Fruit fly (Drosophila melanogaster) whole organism, embryonic: ENCODE data around the gene Pcmt.
A peak's percentile ranks its signal among the peaks of the same experiment; 100 is the strongest.

Experiments used
- Bgb ChIP-seq: fragments of 200-800 bp; sonication (Bioruptor generic); IDR thresholded peaks from 2 replicates; pipeline ENCODE4 v1.3.6; 2022; ENCODE audit warnings: missing biosample characterization, missing genetic modification characterization; ENCODE audit not compliant: partially characterized antibody
- CG10431 ChIP-seq: fragments of 200-800 bp; sonication (Bioruptor generic); optimal IDR thresholded peaks from 3 replicates; lab custom pipeline; 2018; ENCODE audit warnings: missing biosample characterization, mild to moderate bottlenecking, missing genetic modification characterization
- CG10462 ChIP-seq: fragments of 200-800 bp; sonication (Bioruptor generic); optimal IDR thresholded peaks from 2 replicates; lab custom pipeline; 2016; ENCODE audit warnings: missing biosample characterization, missing genetic modification characterization
- CG10543 ChIP-seq: fragments of 200-800 bp; sonication (Bioruptor generic); optimal IDR thresholded peaks from 3 replicates; lab custom pipeline; 2017; ENCODE audit warnings: missing biosample characterization, mild to moderate bottlenecking, missing genetic modification characterization, moderate library complexity
- CG10959 ChIP-seq: fragments of 200-800 bp; sonication (Bioruptor generic); IDR thresholded peaks from 2 replicates; pipeline ENCODE4 v1.3.6; 2022; ENCODE audit warnings: missing biosample characterization, missing genetic modification characterization
- CG12104 ChIP-seq: fragments of 200-800 bp; sonication (Bioruptor generic); optimal IDR thresholded peaks from 3 replicates; lab custom pipeline; 2016; ENCODE audit warnings: missing biosample characterization, missing genetic modification characterization
- CG12155 ChIP-seq: fragments of 200-800 bp; sonication (Bioruptor generic); optimal IDR thresholded peaks from 3 replicates; lab custom pipeline; 2016; ENCODE audit warnings: missing biosample characterization, missing genetic modification characterization
- CG12659 ChIP-seq: fragments of 200-800 bp; sonication (Bioruptor generic); optimal IDR thresholded peaks from 3 replicates; lab custom pipeline; 2017; ENCODE audit warnings: mild to moderate bottlenecking, missing biosample characterization, missing genetic modification reagents, missing genetic modification characterization
- CG13287 ChIP-seq: fragments of 200-800 bp; sonication (Bioruptor generic); IDR thresholded peaks from 2 replicates; pipeline ENCODE4 v1.3.6; 2022; ENCODE audit warnings: missing biosample characterization, missing genetic modification characterization; ENCODE audit not compliant: partially characterized antibody
- CG13894 ChIP-seq: fragments of 200-800 bp; sonication (Bioruptor generic); optimal IDR thresholded peaks from 3 replicates; lab custom pipeline; 2018; ENCODE audit warnings: missing biosample characterization, mild to moderate bottlenecking, missing genetic modification characterization, moderate library complexity
- CG14441 ChIP-seq: fragments of 200-800 bp; sonication (Bioruptor generic); IDR thresholded peaks from 2 replicates; pipeline ENCODE4 v1.3.6; 2022; ENCODE audit warnings: missing biosample characterization, missing genetic modification characterization
- CG15696 ChIP-seq: fragments of 200-800 bp; sonication (Bioruptor generic); optimal IDR thresholded peaks from 2 replicates; lab custom pipeline; 2019; ENCODE audit warnings: missing biosample characterization, mild to moderate bottlenecking, missing genetic modification characterization, moderate library complexity
- CG16863 ChIP-seq: fragments of 200-800 bp; sonication (Bioruptor generic); optimal IDR thresholded peaks from 3 replicates; lab custom pipeline; 2016; ENCODE audit warnings: missing biosample characterization, missing genetic modification characterization
- CG18011 ChIP-seq: fragments of 200-800 bp; sonication (Bioruptor generic); optimal IDR thresholded peaks from 2 replicates; lab custom pipeline; 2017; ENCODE audit warnings: missing biosample characterization, missing genetic modification characterization, mild to moderate bottlenecking, moderate library complexity, missing genotype
- CG2129 ChIP-seq: fragments of 200-800 bp; sonication (Bioruptor generic); IDR thresholded peaks from 2 replicates; pipeline ENCODE4 v1.3.6; 2022; ENCODE audit warnings: missing biosample characterization, missing genetic modification characterization; ENCODE audit not compliant: partially characterized antibody
- CG3065 ChIP-seq: fragments of 200-800 bp; sonication (Bioruptor generic); optimal IDR thresholded peaks from 2 replicates; lab custom pipeline; 2016; ENCODE audit warnings: missing biosample characterization, missing genetic modification characterization
- CG3995 ChIP-seq: fragments of 200-800 bp; sonication (Bioruptor generic); optimal IDR thresholded peaks from 3 replicates; lab custom pipeline; 2016; ENCODE audit warnings: missing biosample characterization, missing genetic modification characterization
- CG4360 ChIP-seq: fragments of 200-800 bp; sonication (Bioruptor generic); IDR thresholded peaks from 2 replicates; pipeline ENCODE4 v1.3.6; 2022; ENCODE audit warnings: missing biosample characterization, missing genetic modification characterization
- CG7745 ChIP-seq: fragments of 200-800 bp; sonication (Bioruptor generic); optimal IDR thresholded peaks from 2 replicates; lab custom pipeline; 2018; ENCODE audit warnings: missing biosample characterization, mild to moderate bottlenecking, missing genetic modification characterization, moderate library complexity
- CG7987 ChIP-seq: fragments of 200-800 bp; sonication (Bioruptor generic); optimal IDR thresholded peaks from 2 replicates; lab custom pipeline; 2018; ENCODE audit warnings: missing biosample characterization, mild to moderate bottlenecking, missing genetic modification characterization, moderate library complexity
- CG8478 ChIP-seq: fragments of >200 bp; optimal IDR thresholded peaks from 2 replicates; lab custom pipeline; 2018
- CG8944 ChIP-seq: fragments of 200-800 bp; sonication (Bioruptor generic); optimal IDR thresholded peaks from 3 replicates; lab custom pipeline; 2016; ENCODE audit warnings: missing biosample characterization, missing genetic modification characterization
- CHES-1-like ChIP-seq: fragments of 200-800 bp; sonication (Bioruptor generic); optimal IDR thresholded peaks from 2 replicates; lab custom pipeline; 2016; ENCODE audit warnings: missing biosample characterization, missing genetic modification characterization
- D19A ChIP-seq: fragments of 200-800 bp; optimal IDR thresholded peaks from 3 replicates; lab custom pipeline; 2019; ENCODE audit warnings: missing biosample characterization, mild to moderate bottlenecking, missing genetic modification characterization, moderate library complexity
- Dfd ChIP-seq, 2 experiments: fragments of >200 bp; optimal IDR thresholded peaks; 2 replicates each; lab custom pipeline; 2017; ENCODE audit warnings: missing biosample characterization in 2 of 2, missing genetic modification characterization in 2 of 2
- E2f2 ChIP-seq: fragments of 200-800 bp; sonication (Bioruptor generic); IDR thresholded peaks from 2 replicates; pipeline ENCODE4 v1.3.6; 2022; ENCODE audit warnings: missing biosample characterization, missing genetic modification characterization
- Elba2 ChIP-seq: fragments of 200-800 bp; sonication (Bioruptor generic); optimal IDR thresholded peaks from 3 replicates; lab custom pipeline; 2016; ENCODE audit warnings: missing biosample characterization, missing genetic modification characterization
- Lhr ChIP-seq: fragments of 200-800 bp; sonication (Bioruptor generic); optimal IDR thresholded peaks from 3 replicates; lab custom pipeline; 2017; ENCODE audit warnings: mild to moderate bottlenecking, missing biosample characterization, missing genetic modification reagents, missing genetic modification characterization
- Mes4 ChIP-seq: fragments of 200-800 bp; sonication (Bioruptor generic); optimal IDR thresholded peaks from 2 replicates; lab custom pipeline; 2016; ENCODE audit warnings: missing biosample characterization, missing genetic modification characterization
- NFAT ChIP-seq: fragments of 200-800 bp; sonication (Bioruptor generic); IDR thresholded peaks from 2 replicates; pipeline ENCODE4 v1.3.6; 2022; ENCODE audit warnings: missing biosample characterization, missing genetic modification characterization
- Six4 ChIP-seq: fragments of 200-800 bp; sonication (Bioruptor generic); optimal IDR thresholded peaks from 2 replicates; lab custom pipeline; 2016; ENCODE audit warnings: missing biosample characterization, missing genetic modification characterization
- Ssrp ChIP-seq: fragments of 200-800 bp; sonication (Bioruptor generic); optimal IDR thresholded peaks from 2 replicates; lab custom pipeline; 2018; ENCODE audit warnings: missing biosample characterization, mild to moderate bottlenecking, missing genetic modification characterization, moderate library complexity
- Usf ChIP-seq: fragments of 200-800 bp; sonication (Bioruptor generic); optimal IDR thresholded peaks from 2 replicates; lab custom pipeline; 2017; ENCODE audit warnings: missing genotype, missing biosample characterization, missing genetic modification characterization
- bsh ChIP-seq, 2 experiments: fragments of 200-800 bp; sonication (Bioruptor generic); optimal IDR thresholded peaks; 2 replicates each; lab custom pipeline; 2017 to 2018; ENCODE audit warnings: mild to moderate bottlenecking in 2 of 2, missing biosample characterization in 2 of 2, missing genetic modification characterization in 2 of 2, moderate library complexity in 1 of 2
- chif ChIP-seq, 2 experiments: fragments of 200-800 bp; sonication (Bioruptor generic); optimal IDR thresholded peaks; 3 replicates each; lab custom pipeline; 2016; ENCODE audit warnings: missing biosample characterization in 2 of 2, missing genetic modification characterization in 2 of 2
- ci ChIP-seq: fragments of 200-800 bp; sonication (Bioruptor generic); IDR thresholded peaks from 3 replicates; pipeline ENCODE4 v1.3.6; 2022; ENCODE audit warnings: missing biosample characterization, missing genetic modification characterization
- dan ChIP-seq: fragments of 200-800 bp; sonication (Bioruptor generic); IDR thresholded peaks from 2 replicates; pipeline ENCODE4 v1.3.6; 2022; ENCODE audit warnings: missing biosample characterization, missing genetic modification characterization
- dmrt99B ChIP-seq: fragments of 200-800 bp; sonication (Bioruptor generic); optimal IDR thresholded peaks from 2 replicates; lab custom pipeline; 2018; ENCODE audit warnings: missing biosample characterization, mild to moderate bottlenecking, missing genetic modification characterization, moderate library complexity
- fd96Cb ChIP-seq: fragments of 200-800 bp; sonication (Bioruptor generic); optimal IDR thresholded peaks from 2 replicates; lab custom pipeline; 2018; ENCODE audit warnings: missing biosample characterization, mild to moderate bottlenecking, missing genetic modification characterization, moderate library complexity
- hb ChIP-seq: fragments of 200-800 bp; sonication (Bioruptor generic); IDR thresholded peaks from 3 replicates; pipeline ENCODE4 v1.3.6; 2022; ENCODE audit warnings: missing biosample characterization, missing genetic modification characterization; ENCODE audit not compliant: partially characterized antibody
- jumu ChIP-seq: fragments of 200-800 bp; sonication (Bioruptor generic); optimal IDR thresholded peaks from 3 replicates; lab custom pipeline; 2016; ENCODE audit warnings: missing biosample characterization, missing genetic modification characterization
- ken ChIP-seq: fragments of 200-800 bp; sonication (Bioruptor generic); IDR thresholded peaks from 3 replicates; pipeline ENCODE4 v1.3.6; 2022; ENCODE audit warnings: missing biosample characterization, missing genetic modification characterization
- maf-S ChIP-seq: fragments of 200-800 bp; sonication (Bioruptor generic); optimal IDR thresholded peaks from 2 replicates; lab custom pipeline; 2016; ENCODE audit warnings: missing biosample characterization, missing genetic modification characterization
- nerfin-1 ChIP-seq: fragments of 200-800 bp; sonication (Bioruptor generic); optimal IDR thresholded peaks from 3 replicates; lab custom pipeline; 2019; ENCODE audit warnings: missing biosample characterization, mild to moderate bottlenecking, missing genetic modification characterization, moderate library complexity
- onecut ChIP-seq: fragments of 200-800 bp; sonication (Bioruptor generic); IDR thresholded peaks from 2 replicates; pipeline ENCODE4 v1.3.6; 2022; ENCODE audit warnings: missing biosample characterization, missing genetic modification characterization
- rib ChIP-seq: fragments of 200-800 bp; sonication (Bioruptor generic); IDR thresholded peaks from 2 replicates; pipeline ENCODE4 v1.3.6; 2022; ENCODE audit warnings: missing biosample characterization, missing genetic modification characterization
- ro ChIP-seq: fragments of 200-800 bp; sonication (Bioruptor generic); IDR thresholded peaks from 2 replicates; pipeline ENCODE4 v1.3.6; 2022; ENCODE audit warnings: missing biosample characterization, missing genetic modification characterization
- slou ChIP-seq: fragments of 200-800 bp; sonication (Bioruptor generic); optimal IDR thresholded peaks from 3 replicates; lab custom pipeline; 2016; ENCODE audit warnings: missing biosample characterization, missing genetic modification characterization
- tx ChIP-seq: fragments of 200-800 bp; sonication (Bioruptor generic); optimal IDR thresholded peaks from 2 replicates; lab custom pipeline; 2016; ENCODE audit warnings: missing biosample characterization, missing genetic modification characterization
- usp ChIP-seq: fragments of >200 bp; optimal IDR thresholded peaks from 2 replicates; lab custom pipeline; 2017; ENCODE audit warnings: missing biosample characterization, missing genetic modification characterization
- vvl ChIP-seq: fragments of 200-800 bp; sonication (Bioruptor generic); IDR thresholded peaks from 2 replicates; pipeline ENCODE4 v1.3.6; 2022; ENCODE audit warnings: missing biosample characterization, missing genetic modification characterization
- wdn ChIP-seq: fragments of 200-800 bp; sonication (Bioruptor generic); IDR thresholded peaks from 2 replicates; pipeline ENCODE4 v1.3.6; 2022; ENCODE audit warnings: missing biosample characterization, missing genetic modification characterization
- yki ChIP-seq: fragments of >200 bp; optimal IDR thresholded peaks from 3 replicates; lab custom pipeline; 2018

The Pcmt gene

DNA sequence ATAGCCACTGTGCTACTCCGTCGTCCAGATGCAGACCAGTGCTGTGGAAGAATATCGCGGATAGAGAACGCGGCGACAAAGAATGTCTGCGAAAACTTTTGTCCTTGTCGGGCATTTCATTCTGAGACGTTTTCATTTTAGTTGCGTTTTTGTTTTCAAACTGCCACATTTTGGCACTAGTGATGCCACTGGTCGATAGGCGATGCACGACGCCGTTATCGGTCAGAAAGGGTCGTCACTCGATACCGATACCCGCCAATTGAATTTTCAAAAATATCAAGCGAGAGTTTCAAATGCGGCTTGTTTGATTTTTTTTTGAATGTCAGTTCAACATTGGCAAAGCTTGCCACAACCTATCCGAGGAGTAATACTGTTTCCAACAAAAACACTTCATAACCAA is 3.7 kb downstream of the Pcmt start (continued):
- TF ChIP-seq CG13287 (GFP tag; lab: Robert Waterston, UW), result peak; percentile 78
- TF ChIP-seq rib, result no peak
- no peak for TF ChIP-seq yki
- TF ChIP-seq tx (GFP tag; lab: Kevin White, UChicago), result no peak
- no peak for TF ChIP-seq NFAT (GFP tag; lab: Robert Waterston, UW)
- TF ChIP-seq Lhr (GFP tag; lab: Kevin White, UChicago), result no peak
- peak; percentile 82 for TF ChIP-seq Bgb (GFP tag; lab: Robert Waterston, UW)
- no peak for TF ChIP-seq CG3995 (GFP tag; lab: Kevin White, UChicago)
- no peak for TF ChIP-seq D19A
- TF ChIP-seq Six4 (GFP tag; lab: Kevin White, UChicago), result no peak
- TF ChIP-seq CG10543 (GFP tag; lab: Kevin White, UChicago), result no peak
- no peak for TF ChIP-seq CG8944 (GFP tag; lab: Kevin White, UChicago)
- no peak for TF ChIP-seq onecut (GFP tag; lab: Robert Waterston, UW)
- peak; percentile 96 for TF ChIP-seq E2f2 (GFP tag; lab: Robert Waterston, UW)
- TF ChIP-seq CHES-1-like (GFP tag; lab: Kevin White, UChicago), result no peak
- no peak for TF ChIP-seq CG2129 (GFP tag; lab: Robert Waterston, UW)
- TF ChIP-seq CG12155 (GFP tag; lab: Kevin White, UChicago), result no peak
- no peak for TF ChIP-seq dan (GFP tag; lab: Robert Waterston, UW)
- no peak for TF ChIP-seq bsh (GFP tag; optimal IDR thresholded peaks at IDR 0.05; lab: Kevin White, UChicago)
- no peak for TF ChIP-seq ken (GFP tag; lab: Robert Waterston, UW)
- no peak for TF ChIP-seq CG10431 (GFP tag; lab: Kevin White, UChicago)
- no peak for TF ChIP-seq Ssrp
- no peak for TF ChIP-seq slou (GFP tag; lab: Kevin White, UChicago)
- TF ChIP-seq vvl (GFP tag; lab: Robert Waterston, UW), result no peak
- TF ChIP-seq CG7745 (tag; lab: Kevin White, UChicago), result no peak
- TF ChIP-seq CG15696 (tag; lab: Kevin White, UChicago), result no peak
- TF ChIP-seq Dfd (GFP tag; optimal IDR thresholded peaks at IDR 0.05; lab: Kevin White, UChicago), result no peak
- TF ChIP-seq fd96Cb, result no peak
- TF ChIP-seq CG4360, result no peak
- no peak for TF ChIP-seq CG3065 (GFP tag; lab: Kevin White, UChicago)
- TF ChIP-seq CG8478 (lab: Kevin White, UChicago), result no peak
- TF ChIP-seq ro (GFP tag; lab: Robert Waterston, UW), result no peak
- TF ChIP-seq CG10959 (GFP tag; lab: Robert Waterston, UW), result no peak
- TF ChIP-seq Mes4, result no peak
- no peak for TF ChIP-seq CG16863
- peak; percentile 64; the same call in 1 of the 3 replicates for TF ChIP-seq hb (GFP tag; lab: Robert Waterston, UW)
- no peak for TF ChIP-seq usp (GFP tag; lab: Kevin White, UChicago)
- TF ChIP-seq ci, result no peak
- TF ChIP-seq CG18011 (GFP tag; lab: Kevin White, UChicago), result no peak
- TF ChIP-seq maf-S (GFP tag; lab: Kevin White, UChicago), result no peak
- no peak for TF ChIP-seq CG7987 (GFP tag; lab: Kevin White, UChicago)
- no peak for TF ChIP-seq CG14441
- no peak for TF ChIP-seq CG12659 (GFP tag; lab: Kevin White, UChicago)
- TF ChIP-seq CG10462 (GFP tag; lab: Kevin White, UChicago), result no peak
- TF ChIP-seq Usf (GFP tag; lab: Kevin White, UChicago), result no peak
- no peak for TF ChIP-seq nerfin-1
- no peak for TF ChIP-seq dmrt99B (tag; lab: Kevin White, UChicago)
- no peak for TF ChIP-seq Elba2
- TF ChIP-seq CG13894 (tag; lab: Kevin White, UChicago), result no peak
- no peak for TF ChIP-seq chif (GFP tag; optimal IDR thresholded peaks at IDR 0.05; lab: Kevin White, UChicago)
- no peak for TF ChIP-seq wdn (GFP tag; lab: Robert Waterston, UW)
- no peak for TF ChIP-seq jumu (GFP tag; lab: Kevin White, UChicago)
- no peak for TF ChIP-seq CG12104 (GFP tag; lab: Kevin White, UChicago)
